Worm (Caenorhabditis elegans) whole organism, young adult: ENCODE measurements around the gene atg-7.

Experiments used
- Y53G8AR.9 ChIP-seq: fragments of 200-800 bp; sonication (Bioruptor generic); conservative IDR thresholded peaks from 2 replicates; pipeline ENCODE4 v1.3.6; 2022; ENCODE audit warnings: missing genetic modification reagents, missing genetic modification characterization, missing compliant biosample characterization
- ZK185.1 ChIP-seq: sonication (generic microtip); optimal IDR thresholded peaks from 2 replicates; lab custom pipeline; 2016; ENCODE audit warnings: mild to moderate bottlenecking, missing genetic modification characterization, missing compliant biosample characterization; ENCODE audit not compliant: poor library complexity, severe bottlenecking
- unc-62 ChIP-seq: fragments of 150-350 bp; optimal IDR thresholded peaks from 2 replicates; lab custom pipeline; 2014; ENCODE audit warnings: missing biosample characterization, missing genetic modification reagents, missing genetic modification characterization

DNA sequence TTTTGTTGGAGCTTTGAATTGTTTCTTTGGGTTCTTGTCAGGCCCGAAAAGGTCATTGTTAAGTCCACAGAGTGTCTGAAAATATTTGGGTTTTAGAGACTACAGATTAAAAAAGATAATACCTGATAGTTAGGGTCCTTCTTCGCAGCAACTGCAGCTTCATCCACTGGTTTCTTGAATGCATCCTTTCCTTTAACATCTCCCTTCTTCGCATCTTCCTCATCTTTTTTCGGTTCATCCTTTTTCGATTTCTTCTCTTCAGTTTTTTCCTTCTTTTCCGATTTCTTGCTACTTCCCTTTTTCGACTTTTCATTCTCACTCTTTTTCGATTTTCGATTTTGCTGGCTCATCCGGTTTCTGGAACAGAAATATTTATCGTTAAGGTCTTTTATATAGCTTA is 22.6 kb upstream of the atg-7 start:
- no peak for TF ChIP-seq unc-62 (GFP tag; lab: Kevin White, UChicago)
- TF ChIP-seq ZK185.1 (tag; lab: Kevin White, UChicago): no peak
- TF ChIP-seq Y53G8AR.9 (GFP tag; lab: Robert Waterston, UW): no peak
